Worm (Caenorhabditis elegans) whole organism, L1 larva: ENCODE results near the gene ZK1010.2.
A peak's percentile ranks its signal among the peaks of the same experiment; 100 is the strongest.

Experiments
- C04F5.9 ChIP-seq: sonication (generic microtip); optimal IDR thresholded peaks from 2 replicates; lab custom pipeline; 2016; ENCODE audit warnings: missing genetic modification characterization, missing compliant biosample characterization
- C16A3.4 ChIP-seq: fragments of 150-350 bp; optimal IDR thresholded peaks from 2 replicates; lab custom pipeline; 2014; ENCODE audit warnings: missing biosample characterization, missing genetic modification characterization
- alr-1 ChIP-seq: fragments of 200-800 bp; sonication (Bioruptor generic); optimal IDR thresholded peaks from 2 replicates; lab custom pipeline; 2018; ENCODE audit warnings: borderline replicate concordance, mild to moderate bottlenecking, missing genetic modification characterization, missing compliant biosample characterization
- ceh-82 ChIP-seq, 3 experiments: fragments of 150-350 bp in 1 of 3; sonication (generic microtip) in 2 of 3; optimal IDR thresholded peaks; 2 replicates each; lab custom pipeline; 2014 to 2017; ENCODE audit warnings: missing biosample characterization in 3 of 3, missing genetic modification characterization in 3 of 3
- ceh-88 ChIP-seq: fragments of 200-800 bp; sonication (Bioruptor generic); IDR thresholded peaks from 2 replicates; pipeline ENCODE4 v1.3.6; 2022; ENCODE audit warnings: missing genetic modification characterization, missing compliant biosample characterization
- ceh-90 ChIP-seq: sonication (generic microtip); optimal IDR thresholded peaks from 2 replicates; lab custom pipeline; 2016; ENCODE audit warnings: missing genetic modification characterization, missing compliant biosample characterization
- dsc-1 ChIP-seq: sonication (generic microtip); optimal IDR thresholded peaks from 2 replicates; lab custom pipeline; 2016; ENCODE audit warnings: mild to moderate bottlenecking, missing genetic modification characterization, missing compliant biosample characterization
- efl-1 ChIP-seq, 4 experiments: fragments of 150-350 bp; optimal IDR thresholded peaks in 3 of 4; peaks in 1 of 4; 1 replicate in 1 of 4; 2 replicates in 3 of 4; lab custom pipeline; 2014; ENCODE audit warnings: missing biosample characterization in 2 of 4, missing genetic modification characterization in 2 of 4, missing genetic modification reagents in 2 of 4
- elt-2 ChIP-seq: sonication (generic microtip); optimal IDR thresholded peaks from 2 replicates; lab custom pipeline; 2016; ENCODE audit warnings: missing genetic modification characterization, mild to moderate bottlenecking, inconsistent platforms, missing compliant biosample characterization, missing genetic modification reagents
- elt-3 ChIP-seq, 6 experiments: fragments of 150-350 bp in 1 of 6; sonication (generic microtip); optimal IDR thresholded peaks; 2 replicates each; lab custom pipeline; 2017 to 2018; ENCODE audit warnings: missing biosample characterization in 6 of 6, missing genetic modification characterization in 6 of 6, inconsistent platforms in 1 of 6
- ets-5 ChIP-seq: fragments of 200-800 bp; sonication (Bioruptor generic); IDR thresholded peaks from 2 replicates; pipeline ENCODE4 v1.3.6; 2022; ENCODE audit warnings: missing genetic modification characterization, missing compliant biosample characterization
- fkh-10 ChIP-seq: sonication (generic microtip); optimal IDR thresholded peaks from 2 replicates; lab custom pipeline; 2017; ENCODE audit warnings: missing biosample characterization, missing genetic modification reagents, missing genetic modification characterization
- fkh-4 ChIP-seq: sonication (generic microtip); optimal IDR thresholded peaks from 2 replicates; lab custom pipeline; 2016; ENCODE audit warnings: missing compliant biosample characterization, missing genetic modification characterization, borderline replicate concordance
- hlh-17 ChIP-seq: fragments of 200-800 bp; sonication (Bioruptor generic); optimal IDR thresholded peaks from 2 replicates; lab custom pipeline; 2018; ENCODE audit warnings: missing genetic modification characterization, mild to moderate bottlenecking, missing compliant biosample characterization, moderate library complexity, borderline replicate concordance
- hlh-4 ChIP-seq: sonication (generic microtip); optimal IDR thresholded peaks from 2 replicates; lab custom pipeline; 2016; ENCODE audit warnings: mild to moderate bottlenecking, missing genetic modification characterization, missing compliant biosample characterization
- irx-1 ChIP-seq: sonication (generic microtip); optimal IDR thresholded peaks from 2 replicates; lab custom pipeline; 2016; ENCODE audit warnings: missing genetic modification characterization, missing compliant biosample characterization
- isw-1 ChIP-seq: fragments of 200-800 bp; sonication (Bioruptor generic); IDR thresholded peaks from 2 replicates; pipeline ENCODE4 v1.3.6; 2022; ENCODE audit warnings: missing genetic modification characterization, missing compliant biosample characterization
- jun-1 ChIP-seq: fragments of 150-350 bp; optimal IDR thresholded peaks from 2 replicates; lab custom pipeline; 2014; ENCODE audit warnings: missing biosample characterization, missing genetic modification reagents, missing genetic modification characterization
- lin-14 ChIP-seq: fragments of 200-800 bp; sonication (Bioruptor generic); optimal IDR thresholded peaks from 2 replicates; lab custom pipeline; 2018; ENCODE audit warnings: mild to moderate bottlenecking, missing genetic modification characterization, moderate library complexity, missing compliant biosample characterization
- lin-15B ChIP-seq: fragments of 150-350 bp; sonication (generic microtip); optimal IDR thresholded peaks from 3 replicates; lab custom pipeline; 2014; ENCODE audit warnings: missing biosample characterization, missing genetic modification characterization
- lir-3 ChIP-seq: sonication (generic microtip); optimal IDR thresholded peaks from 2 replicates; lab custom pipeline; 2016; ENCODE audit warnings: mild to moderate bottlenecking, missing genetic modification characterization, moderate library complexity, missing compliant biosample characterization; ENCODE audit not compliant: poor library complexity
- mab-9 ChIP-seq: fragments of 200-800 bp; sonication (Bioruptor generic); IDR thresholded peaks from 2 replicates; pipeline ENCODE4 v1.3.6; 2022; ENCODE audit warnings: missing genetic modification reagents, missing genetic modification characterization, missing compliant biosample characterization
- nhr-19 ChIP-seq: fragments of 200-800 bp; sonication (Bioruptor generic); conservative IDR thresholded peaks from 2 replicates; pipeline ENCODE4 v1.3.6; 2022; ENCODE audit warnings: missing genetic modification characterization, missing compliant biosample characterization
- nhr-20 ChIP-seq: sonication (generic microtip); optimal IDR thresholded peaks from 2 replicates; lab custom pipeline; 2016; ENCODE audit warnings: mild to moderate bottlenecking, missing genetic modification characterization, missing compliant biosample characterization
- nhr-237 ChIP-seq: fragments of 150-350 bp; optimal IDR thresholded peaks from 2 replicates; lab custom pipeline; 2014; ENCODE audit warnings: missing biosample characterization, missing genetic modification characterization
- nhr-47 ChIP-seq: sonication (generic microtip); optimal IDR thresholded peaks from 2 replicates; lab custom pipeline; 2016; ENCODE audit warnings: mild to moderate bottlenecking, missing genetic modification characterization, moderate library complexity, missing compliant biosample characterization
- nhr-90 ChIP-seq: sonication (generic microtip); optimal IDR thresholded peaks from 2 replicates; lab custom pipeline; 2016; ENCODE audit warnings: mild to moderate bottlenecking, missing genetic modification characterization, missing compliant biosample characterization; ENCODE audit not compliant: poor library complexity
- skn-1 ChIP-seq: fragments of 150-350 bp; optimal IDR thresholded peaks from 2 replicates; lab custom pipeline; 2014; ENCODE audit warnings: missing biosample characterization, missing genetic modification characterization
- snpc-4 ChIP-seq: fragments of 150-350 bp; optimal IDR thresholded peaks from 2 replicates; lab custom pipeline; 2014; ENCODE audit warnings: missing biosample characterization, missing genetic modification characterization
- sptf-1 ChIP-seq: fragments of 150-350 bp; optimal IDR thresholded peaks from 2 replicates; lab custom pipeline; 2014; ENCODE audit warnings: missing biosample characterization, missing genetic modification characterization
- unc-130 ChIP-seq: fragments of 150-350 bp; optimal IDR thresholded peaks from 2 replicates; lab custom pipeline; 2017; ENCODE audit warnings: missing biosample characterization, missing genetic modification characterization, inconsistent platforms
- ztf-4 ChIP-seq: fragments of 150-350 bp; optimal IDR thresholded peaks from 2 replicates; lab custom pipeline; 2014; ENCODE audit warnings: missing biosample characterization, missing genetic modification characterization

The ZK1010.2 gene

DNA sequence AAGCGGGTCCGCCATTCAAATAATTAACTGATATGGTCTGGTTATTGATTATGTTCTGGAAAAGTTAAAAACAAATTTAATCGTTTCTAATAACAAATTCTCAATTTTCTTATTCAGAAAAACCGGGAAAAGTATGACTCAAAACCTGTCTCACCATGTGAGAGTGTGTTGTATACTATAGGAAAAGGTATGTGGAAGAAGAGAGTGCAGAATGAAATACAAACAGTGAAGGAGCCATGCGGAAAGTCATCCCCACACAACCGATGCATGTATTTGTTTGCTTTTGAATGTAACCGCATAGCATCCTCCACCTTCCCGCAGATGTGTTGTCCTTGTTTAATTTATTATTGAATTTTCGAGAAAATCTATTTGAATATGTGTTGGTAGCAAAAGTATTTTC is 22.8 kb upstream of the ZK1010.2 start, which contains the start of gene ZK1010.8:
Gene ZK1010.8 (minus strand): TSS at position 214 of the 400 bp plus-strand sequence.
- TF ChIP-seq lir-3: no peak
- no peak for TF ChIP-seq skn-1 (tag; lab: Kevin White, UChicago)
- TF ChIP-seq nhr-47 (tag; lab: Kevin White, UChicago): no peak
- TF ChIP-seq lin-14 (GFP tag; lab: Kevin White, UChicago): no peak
- no peak for TF ChIP-seq hlh-17 (GFP tag; lab: Kevin White, UChicago)
- no peak for TF ChIP-seq sptf-1
- TF ChIP-seq mab-9 (GFP tag; lab: Robert Waterston, UW): no peak
- TF ChIP-seq unc-130 (tag; lab: Kevin White, UChicago): no peak
- TF ChIP-seq nhr-237: no peak
- TF ChIP-seq alr-1 (tag; lab: Kevin White, UChicago): no peak
- TF ChIP-seq irx-1: no peak
- no peak for TF ChIP-seq C04F5.9 (tag; lab: Kevin White, UChicago)
- TF ChIP-seq C16A3.4 (tag; lab: Kevin White, UChicago): no peak
- TF ChIP-seq ceh-88: no peak
- TF ChIP-seq hlh-4 (tag; lab: Kevin White, UChicago): no peak
- TF ChIP-seq fkh-4 (tag; lab: Kevin White, UChicago): no peak
- no peak for TF ChIP-seq ztf-4 (tag; lab: Kevin White, UChicago)
- TF ChIP-seq, all 84 proteins: peak for 0

DNA sequence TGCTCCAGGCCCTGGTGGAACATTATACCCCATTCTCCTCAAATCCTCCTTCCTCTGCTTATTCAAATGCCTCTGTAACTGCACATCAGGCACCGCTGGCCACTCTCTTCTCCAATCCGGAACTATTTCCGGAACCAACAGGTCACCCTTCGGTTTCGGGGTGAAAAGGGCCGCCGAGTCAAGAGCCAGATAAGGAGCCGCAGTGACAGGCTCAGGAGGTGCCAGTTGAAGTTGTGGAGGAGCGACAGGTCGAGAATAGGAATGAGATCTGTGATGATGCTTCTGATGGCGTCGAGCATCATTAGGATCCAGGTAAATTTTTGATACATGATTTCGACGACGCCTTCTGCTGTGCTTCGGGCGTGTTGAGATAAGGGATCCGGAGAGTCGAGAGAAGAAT is 20.6 kb upstream of the ZK1010.2 start:
- no peak for TF ChIP-seq fkh-10 (GFP tag; lab: Kevin White, UChicago)
- no peak for TF ChIP-seq ceh-90
- no peak for TF ChIP-seq efl-1 (optimal IDR thresholded peaks at IDR 0.05; lab: Kevin White, UChicago)
- TF ChIP-seq efl-1 (GFP tag; optimal IDR thresholded peaks at IDR 0.05 in 1 of 2; lab: Kevin White, UChicago): peak in 1 of 2 experiments; percentile 26
- no peak for TF ChIP-seq lin-14 (GFP tag; lab: Kevin White, UChicago)

DNA sequence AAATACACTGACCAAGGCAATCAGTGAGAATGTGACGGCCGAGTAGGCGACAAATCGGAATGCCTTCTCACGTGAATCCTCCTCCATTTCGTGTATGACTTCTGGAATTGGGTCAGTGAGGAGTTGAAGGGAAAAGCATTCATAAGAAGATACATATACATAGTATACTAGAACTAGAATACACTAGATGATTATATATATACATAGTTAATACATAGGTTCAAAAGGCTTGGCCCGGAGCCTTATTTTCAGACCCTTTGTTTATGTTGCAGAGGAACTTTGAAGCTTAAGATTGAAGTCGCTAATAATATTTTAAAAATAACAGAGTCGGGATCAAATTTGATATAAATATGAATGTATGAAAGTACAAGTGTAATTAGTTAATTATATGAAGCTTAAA is 15.9 kb upstream of the ZK1010.2 start, which contains the start of gene col-97:
Gene col-97 (minus strand): TSS at position 101 of the 400 bp plus-strand sequence.
- no peak for TF ChIP-seq efl-1 (optimal IDR thresholded peaks at IDR 0.05; lab: Kevin White, UChicago)
- peak in 1 of 2 experiments; percentile 49 for TF ChIP-seq efl-1 (GFP tag; optimal IDR thresholded peaks at IDR 0.05 in 1 of 2; lab: Kevin White, UChicago)
- no peak for TF ChIP-seq jun-1

DNA sequence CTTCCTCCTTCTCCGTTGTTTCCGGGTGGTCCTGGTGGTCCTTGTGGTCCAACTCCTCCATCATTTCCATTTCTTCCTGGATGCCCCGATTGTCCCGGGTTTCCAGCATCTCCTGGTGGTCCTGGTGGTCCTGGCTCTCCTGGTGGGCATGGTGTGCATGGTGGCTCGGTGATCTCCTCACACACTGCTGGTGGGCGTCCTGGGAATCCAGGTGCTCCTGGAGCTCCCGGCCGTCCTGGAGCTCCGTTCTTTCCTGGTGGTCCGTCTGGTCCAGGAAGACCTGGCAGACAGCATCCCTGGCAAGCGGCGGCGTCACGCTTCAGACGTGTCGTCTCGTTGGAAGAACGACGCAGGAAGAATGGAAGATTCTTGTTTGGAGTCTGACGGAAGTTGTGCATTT is 15.4 kb upstream of the ZK1010.2 start:
- TF ChIP-seq efl-1 (optimal IDR thresholded peaks at IDR 0.05; lab: Kevin White, UChicago) (no peak), efl-1 (GFP tag; optimal IDR thresholded peaks at IDR 0.05 in 1 of 2; lab: Kevin White, UChicago) (peak in 1 of 2 experiments; percentile 58), sptf-1 (no peak)
- TF ChIP-seq, all 84 proteins: peak for 1

DNA sequence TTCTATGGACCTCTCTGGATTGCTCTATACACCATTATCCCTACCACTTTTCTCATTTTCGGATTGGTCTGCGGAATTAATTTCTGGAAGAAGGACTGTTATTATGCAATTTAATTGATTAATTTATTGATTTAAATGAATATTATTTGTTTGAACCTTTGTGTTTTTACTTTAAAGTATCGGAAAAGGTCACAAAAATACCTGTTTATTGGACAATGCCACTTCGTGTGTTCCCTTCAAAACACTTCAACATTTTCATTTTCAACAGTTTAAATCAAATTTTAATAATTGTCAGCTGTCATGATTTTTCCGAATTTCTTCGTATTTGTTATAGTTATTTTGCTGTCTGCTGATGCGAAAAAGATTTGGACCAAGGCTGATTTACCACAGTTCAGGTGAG is 13.3 kb upstream of the ZK1010.2 start, which contains the start of gene ZK1010.12:
Gene ZK1010.12 (plus strand): TSS at position 301 of the 400 bp plus-strand sequence.
- TF ChIP-seq fkh-4 (tag; lab: Kevin White, UChicago) (no peak), isw-1 (GFP tag; lab: Robert Waterston, UW) (no peak), nhr-19 (GFP tag; lab: Robert Waterston, UW) (no peak), nhr-90 (no peak), ets-5 (GFP tag; lab: Robert Waterston, UW) (no peak), elt-2 (tag; lab: Kevin White, UChicago) (no peak), lin-15B (tag; lab: Kevin White, UChicago) (no peak), snpc-4 (tag; lab: Kevin White, UChicago) (no peak), dsc-1 (no peak), nhr-20 (tag; lab: Kevin White, UChicago) (no peak), nhr-237 (no peak), ceh-90 (no peak), elt-3 (tag; optimal IDR thresholded peaks at IDR 0.05; lab: Kevin White, UChicago) (no peak), ceh-82 (tag; optimal IDR thresholded peaks at IDR 0.05; lab: Kevin White, UChicago) (no peak)
